Fruit fly (Drosophila melanogaster) whole organism, prepupa: ENCODE results near the gene CG2926.

Experiments
- Blimp-1 ChIP-seq: fragments of 200-800 bp; sonication (Bioruptor generic); optimal IDR thresholded peaks from 3 replicates; lab custom pipeline; 2017; ENCODE audit warnings: missing biosample characterization, missing genetic modification characterization, mild to moderate bottlenecking, moderate library complexity, missing genetic modification reagents
- CG10631 ChIP-seq: fragments of 200-800 bp; sonication (Bioruptor generic); optimal IDR thresholded peaks from 2 replicates; lab custom pipeline; 2016; ENCODE audit warnings: missing biosample characterization, missing genetic modification characterization
- CG10669 ChIP-seq: fragments of 200-800 bp; sonication (Bioruptor generic); optimal IDR thresholded peaks from 3 replicates; lab custom pipeline; 2018; ENCODE audit warnings: missing biosample characterization, mild to moderate bottlenecking, missing genetic modification characterization, moderate library complexity
- CG11294 ChIP-seq: fragments of 200-800 bp; sonication (Bioruptor generic); IDR thresholded peaks from 2 replicates; pipeline ENCODE4 v1.3.6; 2022; ENCODE audit warnings: missing biosample characterization, missing genetic modification characterization
- CG11762 ChIP-seq: fragments of 200-800 bp; sonication (Bioruptor generic); optimal IDR thresholded peaks from 3 replicates; lab custom pipeline; 2016; ENCODE audit warnings: missing biosample characterization, missing genetic modification characterization; ENCODE audit not compliant: insufficient read depth
- CG11902 ChIP-seq: fragments of 200-800 bp; sonication (Bioruptor generic); optimal IDR thresholded peaks from 3 replicates; lab custom pipeline; 2016; ENCODE audit warnings: missing biosample characterization, missing genetic modification characterization
- CG15336 ChIP-seq: fragments of 200-800 bp; sonication (Bioruptor generic); IDR thresholded peaks from 2 replicates; pipeline ENCODE4 v1.3.6; 2022; ENCODE audit warnings: missing biosample characterization, missing genetic modification characterization
- CG1621 ChIP-seq: fragments of 200-800 bp; sonication (Bioruptor generic); optimal IDR thresholded peaks from 3 replicates; lab custom pipeline; 2018; ENCODE audit warnings: missing biosample characterization, mild to moderate bottlenecking, missing genetic modification characterization
- CG16779 ChIP-seq: fragments of 200-800 bp; sonication (Bioruptor generic); optimal IDR thresholded peaks from 3 replicates; lab custom pipeline; 2017; ENCODE audit warnings: missing biosample characterization, mild to moderate bottlenecking, missing genetic modification characterization
- CG3032 ChIP-seq: fragments of 200-800 bp; optimal IDR thresholded peaks from 2 replicates; lab custom pipeline; 2019; ENCODE audit warnings: missing biosample characterization, mild to moderate bottlenecking, missing genetic modification characterization, moderate library complexity
- CG31627 ChIP-seq: fragments of 200-800 bp; sonication (Bioruptor generic); optimal IDR thresholded peaks from 3 replicates; lab custom pipeline; 2016; ENCODE audit warnings: missing biosample characterization, missing genetic modification characterization
- CG32006 ChIP-seq: fragments of 200-800 bp; sonication (Bioruptor generic); optimal IDR thresholded peaks from 3 replicates; lab custom pipeline; 2017; ENCODE audit warnings: missing biosample characterization, mild to moderate bottlenecking, missing genetic modification characterization
- CG34406 ChIP-seq: fragments of 200-800 bp; sonication (Bioruptor generic); optimal IDR thresholded peaks from 3 replicates; lab custom pipeline; 2016; ENCODE audit warnings: missing biosample characterization, missing genetic modification characterization
- CG4318 ChIP-seq: fragments of 200-800 bp; sonication (Bioruptor generic); optimal IDR thresholded peaks from 3 replicates; lab custom pipeline; 2017; ENCODE audit warnings: missing biosample characterization, mild to moderate bottlenecking, missing genetic modification characterization
- CG6163 ChIP-seq: fragments of 200-800 bp; sonication (Bioruptor generic); IDR thresholded peaks from 3 replicates; pipeline ENCODE4 v1.3.6; 2022; ENCODE audit warnings: missing biosample characterization, missing genetic modification characterization
- CG6276 ChIP-seq: fragments of 200-800 bp; sonication (Bioruptor generic); optimal IDR thresholded peaks from 2 replicates; lab custom pipeline; 2017; ENCODE audit warnings: missing biosample characterization, mild to moderate bottlenecking, missing genetic modification characterization
- CG6808 ChIP-seq: fragments of 200-800 bp; sonication (Bioruptor generic); optimal IDR thresholded peaks from 3 replicates; lab custom pipeline; 2017; ENCODE audit warnings: missing biosample characterization, missing genetic modification characterization, mild to moderate bottlenecking, moderate library complexity, missing genetic modification reagents
- CG6854 ChIP-seq: fragments of 200-800 bp; sonication (Bioruptor generic); optimal IDR thresholded peaks from 2 replicates; lab custom pipeline; 2017; ENCODE audit warnings: missing biosample characterization, mild to moderate bottlenecking, missing genetic modification characterization
- CG7368 ChIP-seq: fragments of 200-800 bp; sonication (Bioruptor generic); optimal IDR thresholded peaks from 3 replicates; lab custom pipeline; 2016; ENCODE audit warnings: missing biosample characterization, missing genetic modification characterization
- CG9139 ChIP-seq: fragments of 200-800 bp; sonication (Bioruptor generic); optimal IDR thresholded peaks from 3 replicates; lab custom pipeline; 2017; ENCODE audit warnings: missing biosample characterization, mild to moderate bottlenecking, missing genetic modification characterization
- Eip75B ChIP-seq: fragments of 200-800 bp; sonication (Bioruptor generic); optimal IDR thresholded peaks from 3 replicates; lab custom pipeline; 2016; ENCODE audit warnings: missing biosample characterization, missing genetic modification characterization
- Eip78C ChIP-seq: fragments of 200-800 bp; sonication (Bioruptor generic); peaks from one replicate; lab custom pipeline; 2016; ENCODE audit warnings: missing biosample characterization, missing genetic modification characterization
- Eip93F ChIP-seq: fragments of 200-800 bp; sonication (Bioruptor generic); optimal IDR thresholded peaks from 2 replicates; lab custom pipeline; 2016; ENCODE audit warnings: missing biosample characterization, mild to moderate bottlenecking, missing genetic modification characterization
- Ets21C ChIP-seq: fragments of 200-800 bp; sonication (Bioruptor generic); optimal IDR thresholded peaks from 3 replicates; lab custom pipeline; 2016; ENCODE audit warnings: missing biosample characterization, missing genetic modification characterization
- Gug ChIP-seq: fragments of 200-800 bp; sonication (Bioruptor generic); IDR thresholded peaks from 2 replicates; pipeline ENCODE4 v1.3.6; 2022; ENCODE audit warnings: missing biosample characterization, missing genetic modification characterization
- Hr38 ChIP-seq: sonication (Bioruptor generic); optimal IDR thresholded peaks from 2 replicates; lab custom pipeline; 2016; ENCODE audit warnings: missing biosample characterization, missing genetic modification characterization
- Hr4 ChIP-seq: fragments of 200-800 bp; sonication (Bioruptor generic); optimal IDR thresholded peaks from 3 replicates; lab custom pipeline; 2016; ENCODE audit warnings: missing biosample characterization, missing genetic modification characterization
- Met ChIP-seq: fragments of 200-800 bp; sonication (Bioruptor generic); optimal IDR thresholded peaks from 3 replicates; lab custom pipeline; 2016; ENCODE audit warnings: missing biosample characterization, missing genetic modification characterization
- Smox ChIP-seq: fragments of 200-800 bp; sonication (Bioruptor generic); optimal IDR thresholded peaks from 3 replicates; lab custom pipeline; 2016; ENCODE audit warnings: missing biosample characterization, missing genetic modification characterization
- Sox102F ChIP-seq: fragments of 200-800 bp; sonication (Bioruptor generic); optimal IDR thresholded peaks from 2 replicates; lab custom pipeline; 2016; ENCODE audit warnings: missing biosample characterization, mild to moderate bottlenecking, missing genetic modification characterization
- Sox14 ChIP-seq: fragments of 200-800 bp; sonication (Bioruptor generic); optimal IDR thresholded peaks from 3 replicates; lab custom pipeline; 2016; ENCODE audit warnings: missing biosample characterization, missing genetic modification characterization
- Sox15 ChIP-seq: fragments of 200-800 bp; sonication (Bioruptor generic); optimal IDR thresholded peaks from 3 replicates; lab custom pipeline; 2016; ENCODE audit warnings: missing biosample characterization, missing genetic modification characterization
- achi ChIP-seq: fragments of 200-800 bp; sonication (Bioruptor generic); optimal IDR thresholded peaks from 3 replicates; lab custom pipeline; 2016; ENCODE audit warnings: missing biosample characterization, missing genetic modification characterization
- acj6 ChIP-seq: fragments of 200-800 bp; sonication (Bioruptor generic); optimal IDR thresholded peaks from 3 replicates; lab custom pipeline; 2016; ENCODE audit warnings: missing biosample characterization, missing genetic modification characterization
- cyc ChIP-seq: fragments of 200-800 bp; sonication (Bioruptor generic); optimal IDR thresholded peaks from 3 replicates; lab custom pipeline; 2016; ENCODE audit warnings: missing biosample characterization, missing genetic modification characterization
- dac ChIP-seq: fragments of 200-800 bp; sonication (Bioruptor generic); optimal IDR thresholded peaks from 2 replicates; lab custom pipeline; 2017; ENCODE audit warnings: missing biosample characterization, mild to moderate bottlenecking, missing genetic modification characterization
- dsx ChIP-seq: fragments of 200-800 bp; optimal IDR thresholded peaks from 3 replicates; lab custom pipeline; 2019; ENCODE audit warnings: missing biosample characterization, mild to moderate bottlenecking, missing genetic modification characterization, moderate library complexity; ENCODE audit not compliant: poor library complexity, severe bottlenecking
- esn ChIP-seq: fragments of 200-800 bp; sonication (Bioruptor generic); optimal IDR thresholded peaks from 2 replicates; lab custom pipeline; 2016; ENCODE audit warnings: missing biosample characterization, mild to moderate bottlenecking, missing genetic modification characterization, moderate library complexity
- fd59A ChIP-seq: fragments of 200-800 bp; sonication (Bioruptor generic); optimal IDR thresholded peaks from 2 replicates; lab custom pipeline; 2017; ENCODE audit warnings: missing biosample characterization, mild to moderate bottlenecking, missing genetic modification characterization, missing genetic modification reagents
- fkh ChIP-seq: fragments of 200-800 bp; sonication (Bioruptor generic); optimal IDR thresholded peaks from 3 replicates; lab custom pipeline; 2017; ENCODE audit warnings: missing biosample characterization, mild to moderate bottlenecking, missing genetic modification characterization, moderate library complexity
- lz ChIP-seq: fragments of 200-800 bp; sonication (Bioruptor generic); optimal IDR thresholded peaks from 3 replicates; lab custom pipeline; 2016; ENCODE audit warnings: missing biosample characterization, missing genetic modification characterization
- net ChIP-seq: fragments of 200-800 bp; sonication (Bioruptor generic); optimal IDR thresholded peaks from 3 replicates; lab custom pipeline; 2016; ENCODE audit warnings: missing biosample characterization, missing genetic modification characterization
- pdm3 ChIP-seq: fragments of 200-800 bp; sonication (Bioruptor generic); optimal IDR thresholded peaks from 3 replicates; lab custom pipeline; 2016; ENCODE audit warnings: missing biosample characterization, missing genetic modification characterization
- salr ChIP-seq, 2 experiments: fragments of 200-800 bp; sonication (Bioruptor generic); optimal IDR thresholded peaks; 3 replicates each; lab custom pipeline; 2016 to 2018; ENCODE audit warnings: missing biosample characterization in 2 of 2, missing genetic modification characterization in 2 of 2, mild to moderate bottlenecking in 1 of 2
- ss ChIP-seq, 2 experiments: fragments of 200-800 bp; sonication (Bioruptor generic); optimal IDR thresholded peaks; 2 replicates in 1 of 2; 3 replicates in 1 of 2; lab custom pipeline; 2017 to 2018; ENCODE audit warnings: mild to moderate bottlenecking in 2 of 2, missing biosample characterization in 2 of 2, missing genetic modification characterization in 2 of 2, moderate library complexity in 1 of 2
- vri ChIP-seq: fragments of 200-800 bp; sonication (Bioruptor generic); optimal IDR thresholded peaks from 3 replicates; lab custom pipeline; 2016; ENCODE audit warnings: missing biosample characterization, mild to moderate bottlenecking, missing genetic modification characterization

CG2926 gene

DNA sequence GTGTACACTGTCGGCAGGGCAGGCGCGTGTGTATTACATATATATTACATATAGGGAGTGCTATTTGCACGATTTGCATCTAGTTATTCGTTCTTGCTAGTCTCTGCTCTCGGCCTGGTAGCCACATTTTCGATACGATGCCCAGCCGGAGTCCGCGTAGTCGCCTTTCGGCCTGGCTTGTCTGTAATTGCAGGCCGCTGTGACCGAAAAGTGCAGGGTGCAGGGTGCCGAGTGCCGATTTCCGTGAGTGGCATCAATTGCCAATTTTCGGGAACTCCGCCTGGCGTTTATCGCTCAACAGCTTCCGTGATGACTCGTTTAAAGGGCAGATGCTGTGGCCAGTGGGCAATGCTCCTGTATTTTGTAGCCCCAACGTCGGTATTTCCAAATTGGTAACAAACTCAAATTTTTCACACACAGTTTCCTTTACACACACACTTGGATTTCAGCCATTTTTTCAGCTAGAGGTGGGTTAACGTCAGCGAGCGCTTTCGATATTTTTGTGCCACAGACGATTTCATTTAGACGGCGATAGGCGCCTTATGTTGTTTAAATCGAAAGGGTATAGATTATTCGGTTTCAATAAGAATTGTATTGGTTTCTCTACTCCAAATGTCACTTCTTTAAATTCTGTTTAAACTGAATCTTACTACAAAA, at the start of gene CG2926:
Gene CG2926, minus strand, starts transcription at position 518 of the 657 bp plus-strand sequence.
- TF ChIP-seq achi (GFP tag; lab: Kevin White, UChicago) (no peak), cyc (GFP tag; lab: Kevin White, UChicago) (peak; percentile 31), CG15336 (peak; percentile 28; the same call in 1 of the 2 replicates), CG31627 (peak; percentile 18), CG6276 (GFP tag; lab: Kevin White, UChicago) (no peak), lz (GFP tag; lab: Kevin White, UChicago) (peak; percentile 40), CG6854 (peak; percentile 45), esn (peak; percentile 43), CG34406 (GFP tag; lab: Kevin White, UChicago) (no peak), CG10631 (no peak), CG7368 (no peak)

DNA sequence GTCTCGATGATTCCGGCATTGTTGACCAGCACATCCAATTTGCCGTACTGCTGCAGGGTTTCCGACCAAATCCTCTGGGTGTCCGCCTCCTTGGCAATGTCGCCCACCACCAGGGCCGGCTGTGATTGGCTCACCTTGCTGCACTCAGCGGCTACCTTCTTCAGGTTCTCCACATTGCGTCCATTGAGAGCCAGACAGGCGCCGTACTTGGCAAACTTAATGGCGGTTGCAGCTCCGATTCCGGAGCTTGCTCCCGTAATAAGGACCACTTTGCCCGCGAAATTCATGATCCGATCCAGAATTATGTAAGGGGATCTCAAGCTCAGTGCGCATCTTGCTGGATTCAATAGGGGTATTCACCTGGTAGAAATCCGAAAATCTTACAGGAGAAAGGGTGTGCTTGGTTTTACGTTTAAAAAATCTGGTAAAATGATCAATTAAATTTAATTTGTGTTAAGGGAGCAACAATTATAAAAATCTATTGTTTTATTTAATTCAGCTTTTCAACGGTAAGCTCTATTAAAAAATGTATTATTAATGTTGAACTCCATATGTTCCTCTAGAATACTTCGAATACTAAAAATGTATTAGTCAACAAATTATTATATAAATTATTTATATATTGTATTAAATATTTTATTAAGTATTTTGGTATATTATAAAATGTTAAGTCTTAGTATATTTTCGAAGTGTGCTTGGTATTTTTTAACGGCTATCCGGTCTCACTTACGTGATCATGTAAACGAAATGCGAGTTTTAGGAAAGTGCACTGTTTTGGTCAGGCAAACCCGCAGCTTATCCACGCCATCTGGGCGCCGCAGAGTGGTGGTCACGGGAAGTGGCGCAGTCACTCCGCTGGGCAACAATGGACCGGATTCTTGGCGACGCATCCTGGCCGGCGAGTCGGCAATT, 48.6 kb upstream of the CG2926 start, which contains the start of the genes CG31548 and CG12170:
Gene CG31548, minus strand, starts transcription at position 334 of the 912 bp plus-strand sequence.
Gene CG12170, plus strand, starts transcription at position 716 of the 912 bp plus-strand sequence.
- TF ChIP-seq CG11294 (GFP tag; lab: Robert Waterston, UW) (no peak), CG9139 (GFP tag; lab: Kevin White, UChicago) (no peak), Hr38 (GFP tag; lab: Kevin White, UChicago) (no peak), Sox14 (GFP tag; lab: Kevin White, UChicago) (no peak), CG10669 (GFP tag; lab: Kevin White, UChicago) (no peak), achi (GFP tag; lab: Kevin White, UChicago) (no peak), salr (GFP tag; optimal IDR thresholded peaks at IDR 0.05; lab: Kevin White, UChicago) (no peak), Eip75B (GFP tag; lab: Kevin White, UChicago) (no peak), CG16779 (tag; lab: Kevin White, UChicago) (no peak), ss (GFP tag; optimal IDR thresholded peaks at IDR 0.05; lab: Kevin White, UChicago) (no peak), CG3032 (peak; percentile 38), Smox (GFP tag; lab: Kevin White, UChicago) (no peak), Eip78C (GFP tag; lab: Kevin White, UChicago) (no peak), CG6808 (no peak), dsx (GFP tag; lab: Kevin White, UChicago) (no peak), esn (peak; percentile 69), Hr4 (GFP tag; lab: Kevin White, UChicago) (no peak), dac (no peak), lz (GFP tag; lab: Kevin White, UChicago) (no peak), acj6 (GFP tag; lab: Kevin White, UChicago) (no peak), Sox15 (GFP tag; lab: Kevin White, UChicago) (peak; percentile 27), vri (GFP tag; lab: Kevin White, UChicago) (no peak), CG11902 (no peak), Met (GFP tag; lab: Kevin White, UChicago) (no peak), CG4318 (no peak), Eip93F (no peak), CG6854 (no peak), Blimp-1 (no peak), pdm3 (GFP tag; lab: Kevin White, UChicago) (no peak), net (GFP tag; lab: Kevin White, UChicago) (no peak), CG32006 (GFP tag; lab: Kevin White, UChicago) (no peak), CG6163 (GFP tag; lab: Robert Waterston, UW) (peak; percentile 47; the same call in 2 of the 3 replicates), CG11762 (no peak), Gug (GFP tag; lab: Robert Waterston, UW) (no peak), fd59A (no peak), CG1621 (tag; lab: Kevin White, UChicago) (no peak), CG15336 (peak; percentile 59), fkh (GFP tag; lab: Kevin White, UChicago) (no peak), Sox102F (GFP tag; lab: Kevin White, UChicago) (no peak), CG31627 (peak; percentile 56), Ets21C (GFP tag; lab: Kevin White, UChicago) (no peak), cyc (GFP tag; lab: Kevin White, UChicago) (peak; percentile 34)
